Worm (Caenorhabditis elegans) whole organism, L4 larva: ENCODE data around the gene sor-1.

Source experiments
- F10B5.3 ChIP-seq: sonication (generic microtip); optimal IDR thresholded peaks from 2 replicates; lab custom pipeline; 2016; ENCODE audit warnings: mild to moderate bottlenecking, missing genetic modification characterization, missing compliant biosample characterization
- F26F4.8 ChIP-seq: fragments of 200-800 bp; sonication (Bioruptor generic); conservative IDR thresholded peaks from 2 replicates; pipeline ENCODE4 v1.3.6; 2022; ENCODE audit warnings: missing genetic modification characterization, missing compliant biosample characterization
- Y105C5A.15 ChIP-seq: fragments of 200-800 bp; sonication (Bioruptor generic); IDR thresholded peaks from 2 replicates; pipeline ENCODE4 v1.3.6; 2022; ENCODE audit warnings: missing genetic modification characterization, missing compliant biosample characterization
- Y5F2A.4 ChIP-seq: fragments of 200-800 bp; sonication (Bioruptor generic); optimal IDR thresholded peaks from 2 replicates; lab custom pipeline; 2018; ENCODE audit warnings: mild to moderate bottlenecking, missing genetic modification characterization, missing compliant biosample characterization
- ZK337.2 ChIP-seq: fragments of 200-800 bp; sonication (Bioruptor generic); IDR thresholded peaks from 2 replicates; pipeline ENCODE4 v1.3.6; 2022; ENCODE audit warnings: missing genetic modification reagents, missing genetic modification characterization, missing compliant biosample characterization
- aha-1 ChIP-seq: fragments of 150-350 bp; peaks from one replicate; lab custom pipeline; 2014; ENCODE audit warnings: missing biosample characterization, missing genetic modification characterization
- aly-2 ChIP-seq: sonication (generic microtip); optimal IDR thresholded peaks from 2 replicates; lab custom pipeline; 2018; ENCODE audit warnings: missing biosample characterization, missing genetic modification characterization
- ceh-20 ChIP-seq: fragments of 200-800 bp; sonication (Bioruptor generic); IDR thresholded peaks from 2 replicates; pipeline ENCODE4 v1.3.6; 2022; ENCODE audit warnings: missing genetic modification reagents, missing genetic modification characterization, missing compliant biosample characterization
- ceh-82 ChIP-seq: sonication (generic microtip); optimal IDR thresholded peaks from 2 replicates; lab custom pipeline; 2017; ENCODE audit warnings: missing biosample characterization, missing genetic modification characterization
- ctbp-1 ChIP-seq: fragments of 200-800 bp; sonication (Bioruptor generic); IDR thresholded peaks from 2 replicates; pipeline ENCODE4 v1.3.6; 2022; ENCODE audit warnings: missing genetic modification reagents, missing genetic modification characterization, missing compliant biosample characterization
- daf-19 ChIP-seq: fragments of 200-800 bp; sonication (Bioruptor generic); conservative IDR thresholded peaks from 2 replicates; pipeline ENCODE4 v1.3.6; 2022; ENCODE audit warnings: missing genetic modification characterization, missing compliant biosample characterization
- daf-8 ChIP-seq: fragments of 200-800 bp; sonication (Bioruptor generic); IDR thresholded peaks from 2 replicates; pipeline ENCODE4 v1.3.6; 2022; ENCODE audit warnings: missing genetic modification characterization, missing compliant biosample characterization
- dmd-6 ChIP-seq: fragments of 200-800 bp; sonication (Bioruptor generic); IDR thresholded peaks from 2 replicates; pipeline ENCODE4 v1.3.6; 2022; ENCODE audit warnings: missing genetic modification reagents, missing genetic modification characterization, missing compliant biosample characterization
- dmd-8 ChIP-seq: fragments of 200-800 bp; sonication (Bioruptor generic); IDR thresholded peaks from 2 replicates; pipeline ENCODE4 v1.3.6; 2022; ENCODE audit warnings: missing genetic modification characterization, missing compliant biosample characterization
- duxl-1 ChIP-seq: sonication (generic microtip); optimal IDR thresholded peaks from 2 replicates; lab custom pipeline; 2016; ENCODE audit warnings: mild to moderate bottlenecking, missing genetic modification characterization, moderate library complexity, missing compliant biosample characterization; ENCODE audit not compliant: poor library complexity
- dve-1 ChIP-seq: sonication (generic microtip); optimal IDR thresholded peaks from 2 replicates; lab custom pipeline; 2017; ENCODE audit warnings: antibody characterized with exemption, mild to moderate bottlenecking, missing genetic modification characterization, missing compliant biosample characterization; ENCODE audit not compliant: insufficient read depth
- egl-43 ChIP-seq: fragments of 200-800 bp; sonication (Bioruptor generic); IDR thresholded peaks from 2 replicates; pipeline ENCODE4 v1.3.6; 2022; ENCODE audit warnings: missing genetic modification reagents, missing genetic modification characterization, missing compliant biosample characterization
- fos-1 ChIP-seq: fragments of 150-350 bp; optimal IDR thresholded peaks from 2 replicates; lab custom pipeline; 2014; ENCODE audit warnings: missing biosample characterization, missing genetic modification characterization
- gei-8 ChIP-seq: fragments of 200-800 bp; sonication (Bioruptor generic); optimal IDR thresholded peaks from 2 replicates; lab custom pipeline; 2018; ENCODE audit warnings: mild to moderate bottlenecking, missing genetic modification characterization, missing compliant biosample characterization
- hlh-11 ChIP-seq: fragments of 200-800 bp; sonication (Bioruptor generic); optimal IDR thresholded peaks from 2 replicates; lab custom pipeline; 2018; ENCODE audit warnings: mild to moderate bottlenecking, missing genetic modification characterization, missing compliant biosample characterization
- lim-7 ChIP-seq: fragments of 200-800 bp; sonication (Bioruptor generic); IDR thresholded peaks from 2 replicates; pipeline ENCODE4 v1.3.6; 2022; ENCODE audit warnings: missing genetic modification characterization, missing compliant biosample characterization
- lin-38 ChIP-seq: fragments of 200-800 bp; sonication (Bioruptor generic); IDR thresholded peaks from 2 replicates; pipeline ENCODE4 v1.3.6; 2022; ENCODE audit warnings: missing genetic modification reagents, missing genetic modification characterization, missing compliant biosample characterization
- lin-39 ChIP-seq: fragments of 150-350 bp; optimal IDR thresholded peaks from 2 replicates; lab custom pipeline; 2014; ENCODE audit warnings: missing biosample characterization, missing genetic modification reagents, missing genetic modification characterization
- lsy-2 ChIP-seq, 2 experiments: fragments of 150-350 bp in 1 of 2; sonication (generic microtip) in 1 of 2; optimal IDR thresholded peaks; 2 replicates each; lab custom pipeline; 2014 to 2017; ENCODE audit warnings: missing biosample characterization in 2 of 2, missing genetic modification characterization in 2 of 2
- madf-9 ChIP-seq: fragments of 200-800 bp; sonication (Bioruptor generic); conservative IDR thresholded peaks from 2 replicates; pipeline ENCODE4 v1.3.6; 2022; ENCODE audit warnings: missing genetic modification reagents, missing genetic modification characterization, missing compliant biosample characterization
- mdl-1 ChIP-seq, 2 experiments: fragments of 150-350 bp in 1 of 2; sonication (generic microtip) in 1 of 2; optimal IDR thresholded peaks; 2 replicates each; lab custom pipeline; 2014 to 2017; ENCODE audit warnings: missing biosample characterization in 2 of 2, missing genetic modification characterization in 2 of 2
- mdt-29 ChIP-seq: fragments of 200-800 bp; sonication (Bioruptor generic); IDR thresholded peaks from 2 replicates; pipeline ENCODE4 v1.3.6; 2022; ENCODE audit warnings: missing genetic modification reagents, missing genetic modification characterization, missing compliant biosample characterization
- mep-1 ChIP-seq: fragments of 150-350 bp; sonication (generic microtip); optimal IDR thresholded peaks from 3 replicates; lab custom pipeline; 2014; ENCODE audit warnings: missing biosample characterization, missing genetic modification characterization
- mxl-2 ChIP-seq: fragments of 200-800 bp; sonication (Bioruptor generic); conservative IDR thresholded peaks from 2 replicates; pipeline ENCODE4 v1.3.6; 2022; ENCODE audit warnings: missing genetic modification reagents, missing genetic modification characterization, missing compliant biosample characterization
- mxl-3 ChIP-seq: fragments of 200-800 bp; sonication (Bioruptor generic); optimal IDR thresholded peaks from 2 replicates; lab custom pipeline; 2018; ENCODE audit warnings: mild to moderate bottlenecking, missing genetic modification characterization, missing compliant biosample characterization
- nhr-111 ChIP-seq: fragments of 200-800 bp; sonication (Bioruptor generic); optimal IDR thresholded peaks from 2 replicates; lab custom pipeline; 2018; ENCODE audit warnings: mild to moderate bottlenecking, missing genetic modification characterization, missing compliant biosample characterization
- nhr-237 ChIP-seq: sonication (generic microtip); optimal IDR thresholded peaks from 2 replicates; lab custom pipeline; 2017; ENCODE audit warnings: missing biosample characterization, missing genetic modification characterization
- nhr-41 ChIP-seq: fragments of 200-800 bp; sonication (Bioruptor generic); IDR thresholded peaks from 2 replicates; pipeline ENCODE4 v1.3.6; 2022; ENCODE audit warnings: missing genetic modification reagents, missing genetic modification characterization, missing compliant biosample characterization
- nhr-6 ChIP-seq: fragments of 150-350 bp; optimal IDR thresholded peaks from 2 replicates; lab custom pipeline; 2014; ENCODE audit warnings: missing biosample characterization, missing genetic modification characterization
- nhr-77 ChIP-seq: fragments of 150-350 bp; optimal IDR thresholded peaks from 2 replicates; lab custom pipeline; 2014; ENCODE audit warnings: missing biosample characterization, missing genetic modification characterization
- pha-4 ChIP-seq, 2 experiments: fragments of 150-350 bp in 1 of 2; fragments of 200-800 bp in 1 of 2; sonication (Bioruptor generic) in 1 of 2; IDR thresholded peaks in 1 of 2; optimal IDR thresholded peaks in 1 of 2; 2 replicates each; pipeline versions ENCODE4 v1.3.6 to Lab custom; 2014 to 2022; ENCODE audit warnings: missing genetic modification characterization in 2 of 2, missing genetic modification reagents in 2 of 2, missing biosample characterization in 1 of 2, missing compliant biosample characterization in 1 of 2
- php-3 ChIP-seq: fragments of 200-800 bp; sonication (Bioruptor generic); IDR thresholded peaks from 2 replicates; pipeline ENCODE4 v1.3.6; 2022; ENCODE audit warnings: missing genetic modification reagents, missing genetic modification characterization, missing compliant biosample characterization
- saeg-2 ChIP-seq: fragments of 200-800 bp; sonication (Bioruptor generic); IDR thresholded peaks from 2 replicates; pipeline ENCODE4 v1.3.6; 2022; ENCODE audit warnings: missing genetic modification reagents, missing genetic modification characterization, missing compliant biosample characterization
- set-16 ChIP-seq: fragments of 200-800 bp; sonication (Bioruptor generic); IDR thresholded peaks from 2 replicates; pipeline ENCODE4 v1.3.6; 2022; ENCODE audit warnings: missing genetic modification reagents, missing genetic modification characterization, missing compliant biosample characterization
- skn-1 ChIP-seq: fragments of 150-350 bp; optimal IDR thresholded peaks from 2 replicates; lab custom pipeline; 2014; ENCODE audit warnings: missing biosample characterization, missing genetic modification characterization
- snpc-1.2 ChIP-seq: fragments of 200-800 bp; sonication (Bioruptor generic); IDR thresholded peaks from 2 replicates; pipeline ENCODE4 v1.3.6; 2022; ENCODE audit warnings: missing genetic modification reagents, missing genetic modification characterization, missing compliant biosample characterization
- snpc-4 ChIP-seq: fragments of 150-350 bp; optimal IDR thresholded peaks from 2 replicates; lab custom pipeline; 2014; ENCODE audit warnings: missing biosample characterization, missing genetic modification characterization
- spr-1 ChIP-seq: sonication (generic microtip); optimal IDR thresholded peaks from 2 replicates; lab custom pipeline; 2016; ENCODE audit warnings: mild to moderate bottlenecking, missing genetic modification characterization, missing compliant biosample characterization
- tag-97 ChIP-seq: fragments of 200-800 bp; sonication (Bioruptor generic); IDR thresholded peaks from 2 replicates; pipeline ENCODE4 v1.3.6; 2022; ENCODE audit warnings: missing genetic modification characterization, missing compliant biosample characterization
- vab-7 ChIP-seq: fragments of 200-800 bp; sonication (Bioruptor generic); IDR thresholded peaks from 2 replicates; pipeline ENCODE4 v1.3.6; 2022; ENCODE audit warnings: missing genetic modification reagents, missing genetic modification characterization, missing compliant biosample characterization
- zag-1 ChIP-seq: fragments of 150-350 bp; optimal IDR thresholded peaks from 2 replicates; lab custom pipeline; 2014; ENCODE audit warnings: missing biosample characterization, missing genetic modification characterization
- zfp-2 ChIP-seq: sonication (generic microtip); optimal IDR thresholded peaks from 2 replicates; lab custom pipeline; 2016; ENCODE audit warnings: mild to moderate bottlenecking, missing genetic modification characterization, missing compliant biosample characterization
- zfp-3 ChIP-seq: fragments of 200-800 bp; sonication (Bioruptor generic); conservative IDR thresholded peaks from 2 replicates; pipeline ENCODE4 v1.3.6; 2022; ENCODE audit warnings: missing genetic modification reagents, missing genetic modification characterization, missing compliant biosample characterization
- zip-11 ChIP-seq: fragments of 200-800 bp; sonication (Bioruptor generic); IDR thresholded peaks from 2 replicates; pipeline ENCODE4 v1.3.6; 2022; ENCODE audit warnings: missing genetic modification characterization, missing compliant biosample characterization
- zip-2 ChIP-seq: fragments of 150-350 bp; optimal IDR thresholded peaks from 2 replicates; lab custom pipeline; 2014; ENCODE audit warnings: missing biosample characterization, missing genetic modification characterization
- ztf-7 ChIP-seq: fragments of 150-350 bp; optimal IDR thresholded peaks from 2 replicates; lab custom pipeline; 2014; ENCODE audit warnings: missing biosample characterization, missing genetic modification characterization

The sor-1 gene

ce11 chrIII:8446940-8447403, 29.0 kb downstream of the sor-1 start, which contains the start of gene rpn-3 (continued):
- TF ChIP-seq pha-4 (GFP tag; IDR thresholded peaks at IDR 0.05; lab: Robert Waterston, UW) = peak; percentile 93
- peak; percentile 98 for TF ChIP-seq pha-4 (tag; optimal IDR thresholded peaks at IDR 0.05; lab: Kevin White, UChicago)
- peak; percentile 76 for TF ChIP-seq duxl-1 (tag; lab: Kevin White, UChicago)
- peak; percentile 58 for TF ChIP-seq php-3 (GFP tag; lab: Robert Waterston, UW)
- peak; percentile 96 for TF ChIP-seq aha-1
- peak; percentile 37 for TF ChIP-seq nhr-237 (tag; lab: Kevin White, UChicago)
- peak; percentile 91 for TF ChIP-seq ztf-7 (tag; lab: Kevin White, UChicago)
- TF ChIP-seq ceh-82 (tag; lab: Kevin White, UChicago) = no peak
- TF ChIP-seq zfp-3 (GFP tag; lab: Robert Waterston, UW) = peak; percentile 95
- TF ChIP-seq mxl-2 = no peak
- peak in 1 of 2 experiments; percentile 48 for TF ChIP-seq mdl-1 (tag; optimal IDR thresholded peaks at IDR 0.05; lab: Kevin White, UChicago)
- TF ChIP-seq Y5F2A.4 (GFP tag; lab: Kevin White, UChicago) = no peak
- TF ChIP-seq nhr-111 = no peak
- peak; percentile 94 for TF ChIP-seq nhr-6 (tag; lab: Kevin White, UChicago)
- no peak for TF ChIP-seq daf-8 (GFP tag; lab: Robert Waterston, UW)
- no peak for TF ChIP-seq zag-1 (tag; lab: Kevin White, UChicago)
- peak; percentile 98 for TF ChIP-seq dve-1
- no peak for TF ChIP-seq fos-1
- peak; percentile 98 for TF ChIP-seq nhr-77 (tag; lab: Kevin White, UChicago)
- TF ChIP-seq mdt-29 (GFP tag; lab: Robert Waterston, UW) = peak; percentile 99
- TF ChIP-seq zip-11 (GFP tag; lab: Robert Waterston, UW) = no peak
- no peak for TF ChIP-seq skn-1 (tag; lab: Kevin White, UChicago)
- peak; percentile 81 for TF ChIP-seq ctbp-1
- peak; percentile 91 for TF ChIP-seq dmd-6
- peak; percentile 95 for TF ChIP-seq hlh-11
- TF ChIP-seq mep-1 (tag; lab: Kevin White, UChicago) = peak; percentile 98
- peak; percentile 91 to 98 for TF ChIP-seq lsy-2 (tag; optimal IDR thresholded peaks at IDR 0.05; lab: Kevin White, UChicago)
- no peak; the same call in 1 of the 2 replicates for TF ChIP-seq daf-19 (GFP tag; lab: Robert Waterston, UW)
- TF ChIP-seq egl-43 (GFP tag; lab: Robert Waterston, UW) = no peak
- TF ChIP-seq snpc-4 (tag; lab: Kevin White, UChicago) = no peak
- TF ChIP-seq snpc-1.2 (GFP tag; lab: Robert Waterston, UW) = peak; percentile 47
- TF ChIP-seq lin-38 (GFP tag; lab: Robert Waterston, UW) = peak; percentile 99
- peak; percentile 75 for TF ChIP-seq zfp-2 (tag; lab: Kevin White, UChicago)
- peak; percentile 82 for TF ChIP-seq saeg-2 (GFP tag; lab: Robert Waterston, UW)
- TF ChIP-seq set-16 = peak; percentile 26; the same call in 1 of the 2 replicates
- peak; percentile 85 for TF ChIP-seq F10B5.3 (tag; lab: Kevin White, UChicago)
- no peak for TF ChIP-seq F26F4.8
- no peak for TF ChIP-seq aly-2 (tag; lab: Kevin White, UChicago)
- TF ChIP-seq nhr-41 (GFP tag; lab: Robert Waterston, UW) = peak; percentile 21; the same call in 1 of the 2 replicates
- TF ChIP-seq vab-7 (GFP tag; lab: Robert Waterston, UW) = no peak; the same call in 1 of the 2 replicates
- TF ChIP-seq mxl-3 (GFP tag; lab: Kevin White, UChicago) = peak; percentile 56
- TF ChIP-seq Y105C5A.15 (GFP tag; lab: Robert Waterston, UW) = no peak
- TF ChIP-seq ZK337.2 (GFP tag; lab: Robert Waterston, UW) = no peak
- TF ChIP-seq ceh-20 (GFP tag; lab: Robert Waterston, UW) = peak; percentile 94
- no peak for TF ChIP-seq dmd-8 (GFP tag; lab: Robert Waterston, UW)
- peak; percentile 66 for TF ChIP-seq madf-9 (GFP tag; lab: Robert Waterston, UW)
- no peak for TF ChIP-seq gei-8
- TF ChIP-seq lim-7 (GFP tag; lab: Robert Waterston, UW) = no peak
- TF ChIP-seq tag-97 (GFP tag; lab: Robert Waterston, UW) = no peak
- peak; percentile 85 for TF ChIP-seq zip-2 (tag; lab: Kevin White, UChicago)
- TF ChIP-seq spr-1 (tag; lab: Kevin White, UChicago) = peak; percentile 87
- TF ChIP-seq lin-39 (tag; lab: Kevin White, UChicago) = peak; percentile 48
